Worm (Caenorhabditis elegans) whole organism, L4 larva: ENCODE measurements around the gene clec-184.
"Not testable (repeated sequence)": the region's sequence is repeated elsewhere in the genome, so short reads cannot be mapped to it uniquely, and the experiment has no call there.

Experiments used
- D1046.2 ChIP-seq: fragments of 200-800 bp; sonication (Bioruptor generic); IDR thresholded peaks from 2 replicates; pipeline ENCODE4 v1.3.6; 2022; ENCODE audit warnings: missing genetic modification characterization, missing compliant biosample characterization
- F44E2.7 ChIP-seq: fragments of 200-800 bp; sonication (Bioruptor generic); IDR thresholded peaks from 2 replicates; pipeline ENCODE4 v2.1.2; 2022; ENCODE audit warnings: missing genetic modification characterization, missing compliant biosample characterization
- ZK337.2 ChIP-seq: fragments of 200-800 bp; sonication (Bioruptor generic); IDR thresholded peaks from 2 replicates; pipeline ENCODE4 v1.3.6; 2022; ENCODE audit warnings: missing genetic modification reagents, missing genetic modification characterization, missing compliant biosample characterization
- ceh-32 ChIP-seq: sonication (generic microtip); optimal IDR thresholded peaks from 2 replicates; lab custom pipeline; 2016; ENCODE audit warnings: mild to moderate bottlenecking, missing genetic modification characterization, missing compliant biosample characterization; ENCODE audit not compliant: poor library complexity
- ctbp-1 ChIP-seq: fragments of 200-800 bp; sonication (Bioruptor generic); IDR thresholded peaks from 2 replicates; pipeline ENCODE4 v1.3.6; 2022; ENCODE audit warnings: missing genetic modification reagents, missing genetic modification characterization, missing compliant biosample characterization
- daf-12 ChIP-seq: fragments of 150-350 bp; optimal IDR thresholded peaks from 2 replicates; lab custom pipeline; 2014; ENCODE audit warnings: missing biosample characterization, missing genetic modification reagents, missing genetic modification characterization
- daf-16 ChIP-seq, 3 experiments: sonication (generic microtip); optimal IDR thresholded peaks; 2 replicates each; lab custom pipeline; 2016 to 2017; ENCODE audit warnings: missing genetic modification characterization in 3 of 3, missing genetic modification reagents in 3 of 3, mild to moderate bottlenecking in 2 of 3, missing compliant biosample characterization in 2 of 3, missing biosample characterization in 1 of 3, moderate library complexity in 1 of 3
- fkh-10 ChIP-seq: fragments of 150-350 bp; optimal IDR thresholded peaks from 2 replicates; lab custom pipeline; 2014; ENCODE audit warnings: missing biosample characterization, missing genetic modification reagents, missing genetic modification characterization
- lim-7 ChIP-seq: fragments of 200-800 bp; sonication (Bioruptor generic); IDR thresholded peaks from 2 replicates; pipeline ENCODE4 v1.3.6; 2022; ENCODE audit warnings: missing genetic modification characterization, missing compliant biosample characterization
- lir-3 ChIP-seq: sonication (generic microtip); optimal IDR thresholded peaks from 2 replicates; lab custom pipeline; 2016; ENCODE audit warnings: mild to moderate bottlenecking, missing genetic modification characterization, missing compliant biosample characterization
- nhr-111 ChIP-seq: fragments of 200-800 bp; sonication (Bioruptor generic); optimal IDR thresholded peaks from 2 replicates; lab custom pipeline; 2018; ENCODE audit warnings: mild to moderate bottlenecking, missing genetic modification characterization, missing compliant biosample characterization
- nhr-42 ChIP-seq: fragments of 200-800 bp; sonication (Bioruptor generic); IDR thresholded peaks from 2 replicates; pipeline ENCODE4 v1.3.6; 2022; ENCODE audit warnings: missing genetic modification characterization, missing compliant biosample characterization
- rbr-2 ChIP-seq: sonication (generic microtip); optimal IDR thresholded peaks from 2 replicates; lab custom pipeline; 2016; ENCODE audit warnings: missing genotype, missing genetic modification characterization, missing compliant biosample characterization
- skn-1 ChIP-seq: fragments of 150-350 bp; optimal IDR thresholded peaks from 2 replicates; lab custom pipeline; 2014; ENCODE audit warnings: missing biosample characterization, missing genetic modification characterization
- snpc-1.2 ChIP-seq: fragments of 200-800 bp; sonication (Bioruptor generic); IDR thresholded peaks from 2 replicates; pipeline ENCODE4 v1.3.6; 2022; ENCODE audit warnings: missing genetic modification reagents, missing genetic modification characterization, missing compliant biosample characterization
- tra-1 ChIP-seq: fragments of 200-800 bp; sonication (Bioruptor generic); IDR thresholded peaks from 2 replicates; pipeline ENCODE4 v1.3.6; 2022; ENCODE audit warnings: missing genetic modification reagents, missing genetic modification characterization, missing compliant biosample characterization
- unc-130 ChIP-seq: sonication (generic microtip); optimal IDR thresholded peaks from 2 replicates; lab custom pipeline; 2016; ENCODE audit warnings: missing genetic modification reagents, missing genetic modification characterization, missing compliant biosample characterization
- unc-39 ChIP-seq: sonication (generic microtip); optimal IDR thresholded peaks from 2 replicates; lab custom pipeline; 2017; ENCODE audit warnings: missing biosample characterization, missing genetic modification characterization

The clec-184 gene

DNA sequence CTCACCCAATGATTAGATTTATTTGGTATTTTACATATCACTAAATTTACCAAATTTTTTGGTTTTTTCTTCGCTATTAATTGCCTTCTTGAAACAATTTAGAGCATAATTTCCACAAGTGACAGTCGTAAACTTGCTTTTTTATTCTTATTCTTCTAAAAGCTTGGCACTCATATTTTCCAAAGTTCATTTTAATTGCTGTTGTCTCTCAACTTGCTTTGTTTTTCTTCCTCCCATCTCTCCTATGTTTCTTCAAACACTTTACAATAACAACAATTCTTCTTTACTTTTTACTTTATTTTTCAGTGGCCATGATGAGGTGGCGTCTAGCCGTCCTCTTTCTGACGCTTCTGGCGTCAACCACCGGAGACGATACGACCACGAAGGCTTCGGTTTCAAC is 35.9 kb downstream of the clec-184 start, which contains the start of gene igdb-2:
TSS of gene igdb-2 (plus strand) at position 301 of the 400 bp plus-strand sequence.
- TF ChIP-seq rbr-2 (tag; lab: Kevin White, UChicago), result no peak
- TF ChIP-seq snpc-1.2 (GFP tag; lab: Robert Waterston, UW), result no peak
- TF ChIP-seq daf-12 (tag; lab: Kevin White, UChicago), result no peak
- no peak for TF ChIP-seq fkh-10 (GFP tag; lab: Kevin White, UChicago)
- TF ChIP-seq ceh-32 (tag; lab: Kevin White, UChicago), result no peak
- TF ChIP-seq nhr-42 (GFP tag; lab: Robert Waterston, UW), result no peak
- no peak for TF ChIP-seq ctbp-1 (GFP tag; lab: Robert Waterston, UW)
- no peak for TF ChIP-seq unc-39 (tag; lab: Kevin White, UChicago)
- no peak for TF ChIP-seq unc-130
- no peak for TF ChIP-seq nhr-111 (GFP tag; lab: Kevin White, UChicago)

- TF ChIP-seq lim-7 (GFP tag; lab: Robert Waterston, UW); daf-16 (GFP tag; optimal IDR thresholded peaks at IDR 0.05; lab: Kevin White, UChicago); daf-16 (tag; optimal IDR thresholded peaks at IDR 0.05; lab: Kevin White, UChicago); D1046.2 (GFP tag; lab: Robert Waterston, UW): not testable (repeated sequence)
Observed at ce11 chrIV:12476942-12477341, 44.5 kb downstream of the clec-184 start, which contains the start of gene T04A11.1. TSS of gene T04A11.1 (minus strand) at chrIV:12477042.

DNA sequence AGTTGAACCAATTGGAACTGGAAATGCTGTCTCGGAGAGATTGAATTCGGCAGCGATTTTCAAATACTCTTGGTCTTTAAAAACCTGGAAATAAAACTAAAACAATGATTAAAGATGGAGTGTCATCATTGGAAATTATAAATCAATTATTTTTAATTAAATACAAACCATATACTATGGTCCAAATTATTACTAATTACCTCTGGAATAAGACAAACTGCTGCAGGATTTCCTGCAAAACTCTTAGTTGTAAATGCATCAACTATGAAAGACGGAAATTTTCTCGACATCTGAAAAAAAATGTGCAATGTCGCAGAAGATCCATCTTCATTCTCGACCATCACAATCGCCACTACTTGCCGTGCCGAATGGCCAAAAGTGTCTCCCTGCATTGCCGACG is 46.3 kb downstream of the clec-184 start, which contains the start of gene igdb-1:
TSS of gene igdb-1 (plus strand) at position 301 of the 400 bp plus-strand sequence.
- TF ChIP-seq ZK337.2 (GFP tag; lab: Robert Waterston, UW); tra-1 (GFP tag; lab: Robert Waterston, UW); lir-3 (tag; lab: Kevin White, UChicago): not testable (repeated sequence)

ce11 chrIV:12484479-12484878 is 52.0 kb downstream of the clec-184 start, which contains the start of gene T04A11.4:
TSS of gene T04A11.4 (minus strand) at chrIV:12484579.
- TF ChIP-seq F44E2.7 (GFP tag; lab: Robert Waterston, UW); skn-1 (tag; lab: Kevin White, UChicago); daf-12 (tag; lab: Kevin White, UChicago): not testable (repeated sequence)
